Worm (Caenorhabditis elegans): ENCODE results near the gene F49E2.2.

The F49E2.2 gene

DNA sequence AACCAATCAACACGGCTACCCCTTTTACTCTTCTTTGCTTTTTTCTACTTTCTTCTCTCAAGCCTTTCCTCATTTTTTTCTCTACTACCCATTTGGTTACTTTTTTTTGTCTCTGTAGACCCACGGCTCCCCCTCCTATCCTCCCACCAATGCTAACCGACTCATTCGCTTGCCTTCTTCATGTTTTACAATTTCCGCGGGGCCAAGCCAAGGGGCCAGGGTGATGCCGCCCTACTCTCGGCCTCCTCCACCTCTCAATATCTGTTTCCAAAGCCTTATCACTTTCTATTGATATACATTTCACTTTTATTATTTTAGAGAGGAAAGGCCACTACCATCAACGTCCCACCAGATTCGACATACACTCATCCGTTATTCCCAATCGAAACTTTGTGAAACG, 23.2 kb upstream of the F49E2.2 start, which contains the start of gene F49E2.5 (continued):
- no peak for TF ChIP-seq lin-54 (GFP tag; optimal IDR thresholded peaks at IDR 0.05)
- TF ChIP-seq snpc-1.1 (tag; optimal IDR thresholded peaks at IDR 0.05; ENCODE audit: insufficient read depth): no peak

- no peak for TF ChIP-seq repo-1 (tag; optimal IDR thresholded peaks at IDR 0.05)
- TF ChIP-seq egl-18 (GFP tag; IDR thresholded peaks at IDR 0.05): no peak
- no peak for TF ChIP-seq K11D2.4 (GFP tag; IDR thresholded peaks at IDR 0.05)
- no peak for TF ChIP-seq rcor-1 (GFP tag; IDR thresholded peaks at IDR 0.05)
- TF ChIP-seq nhr-90 (tag; optimal IDR thresholded peaks at IDR 0.05): no peak
- no peak for TF ChIP-seq atf-7 (tag; optimal IDR thresholded peaks at IDR 0.05)
- TF ChIP-seq F37B4.10 (GFP tag; IDR thresholded peaks at IDR 0.05): no peak
- no peak for TF ChIP-seq C06A6.2 (GFP tag; conservative IDR thresholded peaks at IDR 0.05)
- TF ChIP-seq nfyb-1 (GFP tag; IDR thresholded peaks at IDR 0.05): no peak
- TF ChIP-seq ceh-58 (GFP tag; IDR thresholded peaks at IDR 0.05): no peak
- TF ChIP-seq madf-6 (GFP tag; IDR thresholded peaks at IDR 0.05): no peak
- TF ChIP-seq Y95B8A.8 (GFP tag; IDR thresholded peaks at IDR 0.05): no peak
Measured at ce11 chrX:9544405-9544804, 22.1 kb upstream of the F49E2.2 start.

DNA sequence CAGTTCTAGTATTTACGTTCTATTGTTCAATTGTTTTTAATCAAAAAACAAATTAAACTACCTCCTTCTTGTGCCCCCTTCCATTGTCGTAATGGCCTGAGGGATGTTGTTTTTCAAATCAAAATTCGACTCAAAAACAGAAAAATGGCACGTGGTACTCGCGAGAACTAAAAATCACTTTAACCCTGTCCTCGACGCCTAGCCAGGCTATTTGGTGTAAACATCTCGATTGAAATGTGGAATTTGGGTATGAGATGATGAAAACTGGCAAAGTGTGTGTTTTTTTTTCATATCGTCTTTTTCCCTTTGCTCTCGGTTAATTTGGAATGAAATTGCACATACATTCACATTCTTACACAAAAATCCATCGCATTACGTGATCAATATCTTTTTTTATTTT, 19.9 kb upstream of the F49E2.2 start:
- TF ChIP-seq Y67H2A.10 (GFP tag; conservative IDR thresholded peaks at IDR 0.05): no peak
- no peak for TF ChIP-seq nhr-120 (GFP tag; IDR thresholded peaks at IDR 0.05)

DNA sequence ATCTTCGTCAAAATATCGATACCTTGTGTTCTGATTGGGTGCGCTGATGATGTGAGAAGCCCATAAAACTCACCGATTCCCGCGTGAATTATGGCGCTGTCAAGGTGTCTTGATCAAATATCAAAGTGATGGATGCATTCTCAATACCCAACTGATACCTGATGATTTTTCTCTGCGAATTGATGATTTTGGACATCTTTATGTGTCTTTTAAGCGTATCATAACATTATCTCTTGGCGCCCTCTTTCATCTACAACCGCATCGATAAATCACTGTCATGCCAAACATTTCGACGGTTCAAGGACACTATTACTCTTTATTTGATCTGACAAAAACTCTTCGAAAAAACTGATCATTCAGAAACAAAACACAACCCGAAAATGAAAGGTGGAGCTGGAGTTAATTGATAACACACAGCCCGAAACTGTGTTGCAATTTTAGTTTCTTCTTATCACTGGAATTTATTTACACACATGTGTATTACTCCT, 19.2 kb upstream of the F49E2.2 start:
- TF ChIP-seq lin-40 (tag; optimal IDR thresholded peaks at IDR 0.05) (peak; percentile 9), rpc-1 (optimal IDR thresholded peaks at IDR 0.05) (no peak), rpc-1 (tag; optimal IDR thresholded peaks at IDR 0.05) (no peak), nhr-80 (tag; optimal IDR thresholded peaks at IDR 0.05) (peak; percentile 60)

DNA sequence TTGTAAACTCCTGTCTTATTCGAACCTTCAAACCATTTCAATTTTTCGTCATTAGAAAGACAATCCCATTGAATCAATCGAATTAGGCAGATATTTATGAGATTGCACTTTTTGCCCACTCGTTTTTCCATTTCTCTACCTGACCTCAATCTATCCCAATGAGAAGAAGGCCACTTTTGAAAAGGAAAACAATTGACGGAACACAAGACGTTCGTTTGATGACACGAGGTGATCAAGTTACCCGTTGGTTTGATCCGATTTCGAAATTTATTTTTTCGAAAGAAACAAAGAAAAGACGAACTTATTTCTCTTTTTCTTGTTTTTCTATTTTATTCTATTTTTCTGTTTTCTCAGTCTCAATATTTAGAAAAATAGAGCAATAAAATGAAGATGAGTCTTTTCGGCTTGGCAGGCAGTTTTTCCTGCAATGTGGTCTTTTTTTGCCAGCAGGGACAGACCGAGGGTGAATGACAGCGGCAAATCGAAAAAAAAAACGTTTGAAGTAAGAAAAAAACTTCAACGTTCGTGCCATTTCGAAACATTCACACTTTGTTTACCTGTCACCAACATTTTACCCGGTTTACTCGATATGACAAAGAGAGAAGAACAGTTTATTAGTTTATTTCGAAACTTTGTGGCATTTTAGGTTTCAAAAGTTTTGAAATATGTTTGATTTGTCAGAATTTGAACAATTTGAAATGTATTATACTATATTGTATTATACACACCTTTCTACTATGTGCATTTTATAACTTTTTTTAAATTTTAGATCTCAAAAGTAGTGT, 18.3 kb upstream of the F49E2.2 start:
- TF ChIP-seq lin-26 (GFP tag; IDR thresholded peaks at IDR 0.05): no peak
- TF ChIP-seq mes-4 (tag; optimal IDR thresholded peaks at IDR 0.05): no peak
- no peak for TF ChIP-seq him-1 (tag; optimal IDR thresholded peaks at IDR 0.05)
- no peak for TF ChIP-seq cebp-1 (GFP tag; IDR thresholded peaks at IDR 0.05)
- TF ChIP-seq cebp-1 (tag; optimal IDR thresholded peaks at IDR 0.05): peak; percentile 74
- TF ChIP-seq fkh-3 (tag; optimal IDR thresholded peaks at IDR 0.05): no peak
- TF ChIP-seq unc-62 (GFP tag; optimal IDR thresholded peaks at IDR 0.05): peak; percentile 59

DNA sequence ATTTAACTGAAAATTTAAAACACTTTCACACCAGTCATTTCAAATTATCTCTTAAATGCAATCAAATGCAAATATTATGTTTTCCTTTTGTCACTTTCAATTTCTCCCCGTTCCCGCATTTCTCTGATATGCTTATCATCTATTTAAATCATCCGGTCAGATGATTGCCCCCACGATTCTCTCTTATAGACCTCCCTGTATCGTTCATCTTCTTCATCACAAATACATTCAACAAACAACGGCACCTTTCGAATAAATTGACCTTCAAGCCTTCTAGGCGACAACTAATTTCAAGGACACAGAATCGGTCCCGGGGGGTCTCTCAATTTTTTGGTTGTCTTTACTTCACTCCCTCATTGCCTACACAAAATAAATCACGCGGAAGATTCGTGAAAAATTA, 17.6 kb upstream of the F49E2.2 start:
- peak; percentile 19 for TF ChIP-seq nhr-80 (tag; optimal IDR thresholded peaks at IDR 0.05)
- no peak for TF ChIP-seq rec-8 (tag; optimal IDR thresholded peaks at IDR 0.05)
